Worm (Caenorhabditis elegans): ENCODE measurements around the gene C25H3.14.

DNA sequence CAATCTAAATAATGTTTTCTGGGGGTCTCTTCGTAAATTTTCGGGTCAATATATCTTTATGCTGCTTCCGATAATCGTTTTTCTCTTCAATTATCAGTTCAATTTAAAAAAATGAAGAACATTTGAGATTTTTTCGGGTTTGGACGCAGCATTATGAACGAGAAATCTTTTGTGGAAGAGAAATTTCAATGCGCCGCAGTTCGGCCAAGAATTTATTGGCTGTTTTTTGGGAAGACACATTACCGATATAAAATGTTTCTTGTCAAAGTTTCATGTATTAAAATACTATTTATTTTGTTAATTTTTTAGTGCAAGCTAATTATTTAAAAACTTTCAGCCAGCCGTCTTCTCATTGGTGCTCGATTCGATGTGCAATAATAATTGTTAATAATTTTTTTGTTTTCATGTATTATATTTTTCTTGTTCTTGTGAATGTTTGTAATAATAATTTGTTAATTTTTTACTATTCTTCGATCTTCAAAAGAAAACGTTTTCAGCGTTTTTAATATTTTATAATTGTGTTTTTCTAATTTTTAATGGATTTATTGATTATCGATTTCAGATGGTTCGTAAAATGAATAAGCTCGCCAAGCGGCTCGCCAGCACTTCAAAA is 21.0 kb downstream of the C25H3.14 start, which contains the start of the genes C18A3.10 and C18A3.3:
- TF ChIP-seq pha-4 (tag; optimal IDR thresholded peaks at IDR 0.05) (no peak), ama-1 (optimal IDR thresholded peaks at IDR 0.05) (no peak), ama-1 (GFP tag; optimal IDR thresholded peaks at IDR 0.05) (no peak), ztf-18 (tag; optimal IDR thresholded peaks at IDR 0.05) (no peak), unc-62 (GFP tag; optimal IDR thresholded peaks at IDR 0.05) (no peak), dpl-1 (GFP tag; optimal IDR thresholded peaks at IDR 0.05) (no peak), Y67H2A.10 (GFP tag; conservative IDR thresholded peaks at IDR 0.05) (no peak), madf-8 (GFP tag; conservative IDR thresholded peaks at IDR 0.05) (no peak), lin-54 (GFP tag; optimal IDR thresholded peaks at IDR 0.05) (no peak), rpc-1 (optimal IDR thresholded peaks at IDR 0.05) (no peak), rpc-1 (tag; optimal IDR thresholded peaks at IDR 0.05) (no peak), attf-6 (GFP tag; IDR thresholded peaks at IDR 0.05) (no peak), ccch-3 (GFP tag; optimal IDR thresholded peaks at IDR 0.05) (no peak), hlh-26 (GFP tag; conservative IDR thresholded peaks at IDR 0.05) (no peak)
